Fruit fly (Drosophila melanogaster) whole organism, larva: Measurements from ENCODE around the gene CG4829.

Source experiments
- noc ChIP-seq: fragments of 200-800 bp; sonication (Bioruptor generic); optimal IDR thresholded peaks from 3 replicates; lab custom pipeline; 2019; ENCODE audit warnings: missing biosample characterization, mild to moderate bottlenecking, missing genetic modification characterization, moderate library complexity

The CG4829 gene

DNA sequence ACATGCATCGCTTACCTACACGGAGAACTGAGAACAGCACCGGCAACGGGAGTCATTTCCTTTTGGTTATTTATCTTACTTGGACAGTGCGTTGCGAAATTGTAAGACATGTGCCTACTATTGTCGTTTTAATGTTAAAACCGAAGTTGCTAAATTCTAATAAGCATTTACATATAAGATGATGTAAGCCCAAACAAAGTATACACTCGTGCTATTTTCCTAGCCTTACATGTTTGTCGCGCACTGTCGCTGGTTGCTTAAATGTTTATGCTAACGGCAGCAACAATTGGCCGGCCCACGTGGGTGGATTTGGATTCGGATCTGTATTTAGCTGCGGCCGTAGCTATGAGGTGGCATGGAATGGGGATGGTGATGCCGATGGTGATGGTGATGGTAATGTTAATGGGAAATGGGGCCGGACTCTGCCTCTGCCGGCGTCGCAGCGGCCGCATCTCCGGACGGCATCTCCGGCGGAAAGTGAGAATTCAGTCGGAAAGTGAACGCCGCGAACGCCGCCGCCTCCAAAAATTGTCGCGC lies at the start of gene CG4829:
TSS of gene CG4829 (plus strand) at position 487 of the 537 bp plus-strand sequence.
- peak; percentile 67 for TF ChIP-seq noc (tag; lab: Kevin White, UChicago)

DNA sequence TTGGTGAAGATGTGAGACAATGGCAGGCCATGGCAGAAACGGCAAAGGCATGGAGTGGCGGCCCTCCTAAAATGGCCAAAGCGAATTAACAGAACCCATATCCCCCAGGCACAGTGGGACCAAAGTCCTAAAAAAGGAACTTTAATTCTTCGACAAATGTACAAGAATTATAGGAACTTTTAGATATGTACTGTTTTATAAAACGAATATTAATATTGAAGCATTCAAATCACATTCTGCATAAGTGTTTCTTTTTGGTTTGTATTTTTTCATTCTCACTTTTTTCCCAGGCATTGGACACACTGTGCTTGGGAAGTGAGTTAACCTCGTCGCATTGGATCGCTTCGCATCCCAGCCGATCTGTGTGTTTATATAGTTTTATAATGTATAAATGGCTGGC lies 46.5 kb upstream of the CG4829 start:
- TF ChIP-seq noc (tag; lab: Kevin White, UChicago), result no peak

DNA sequence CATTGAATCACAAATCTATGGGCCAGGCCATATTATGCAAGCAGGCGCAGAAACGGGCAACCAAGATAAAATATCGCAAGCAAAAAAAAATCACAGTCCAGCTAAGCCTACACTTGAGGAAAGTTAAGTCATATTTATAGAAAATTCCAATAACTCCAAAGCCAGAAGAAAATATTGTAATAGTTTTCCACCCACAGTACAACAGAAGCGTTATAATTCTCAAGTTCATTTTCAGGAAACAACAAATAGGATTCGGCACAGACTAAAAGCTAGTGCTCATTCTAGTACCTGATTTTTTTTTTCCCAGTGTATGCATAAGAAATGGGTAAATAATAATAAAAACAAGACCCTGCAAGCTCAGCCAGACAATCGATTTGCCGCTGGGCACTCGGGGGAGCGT lies 45.7 kb upstream of the CG4829 start:
- no peak for TF ChIP-seq noc (tag; lab: Kevin White, UChicago)

DNA sequence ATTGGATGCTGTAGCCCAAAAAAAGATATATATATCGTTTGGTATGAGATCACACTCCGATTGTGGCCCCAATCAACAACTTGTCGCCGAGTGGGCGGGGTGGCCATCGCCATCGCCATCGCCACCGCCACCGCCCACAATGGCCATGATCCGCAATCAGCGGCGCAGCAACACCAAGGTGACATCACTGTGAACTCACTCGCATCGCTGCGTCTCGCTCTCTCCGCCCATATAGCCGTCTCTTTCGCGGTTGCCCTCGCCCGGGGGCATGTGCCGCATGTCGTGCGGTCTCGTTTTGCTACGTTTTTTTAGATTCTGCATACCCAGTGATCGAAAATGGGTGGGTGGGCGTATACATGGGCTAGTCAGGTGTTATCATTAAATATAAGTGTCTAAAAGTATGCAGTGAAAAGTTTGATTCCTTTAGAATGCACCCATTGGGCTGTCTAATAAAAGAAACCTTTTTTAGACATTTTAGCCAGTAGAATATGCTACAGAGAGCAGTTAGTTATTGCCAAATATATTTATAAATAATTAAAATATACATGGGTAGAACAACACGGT lies 44.5 kb upstream of the CG4829 start:
- no peak for TF ChIP-seq noc (tag; lab: Kevin White, UChicago)

DNA sequence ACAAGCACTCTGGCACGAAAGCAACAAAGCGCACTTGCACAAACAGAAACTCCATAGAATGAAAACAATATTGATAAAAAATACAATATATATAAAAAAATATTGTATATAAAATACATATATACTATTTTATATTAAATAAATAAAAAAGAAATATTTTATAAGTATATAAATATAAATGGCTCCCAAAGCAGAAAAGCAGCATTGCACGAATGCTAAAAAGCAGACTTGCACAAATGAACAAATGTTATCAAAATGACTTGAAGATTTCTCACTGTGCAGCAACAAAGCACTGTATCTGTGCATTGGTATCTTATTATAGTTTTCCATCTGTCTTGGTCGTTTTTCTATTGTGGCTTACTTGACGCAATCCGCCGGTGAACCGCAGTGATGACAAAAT lies 42.7 kb upstream of the CG4829 start:
- no peak for TF ChIP-seq noc (tag; lab: Kevin White, UChicago)

DNA sequence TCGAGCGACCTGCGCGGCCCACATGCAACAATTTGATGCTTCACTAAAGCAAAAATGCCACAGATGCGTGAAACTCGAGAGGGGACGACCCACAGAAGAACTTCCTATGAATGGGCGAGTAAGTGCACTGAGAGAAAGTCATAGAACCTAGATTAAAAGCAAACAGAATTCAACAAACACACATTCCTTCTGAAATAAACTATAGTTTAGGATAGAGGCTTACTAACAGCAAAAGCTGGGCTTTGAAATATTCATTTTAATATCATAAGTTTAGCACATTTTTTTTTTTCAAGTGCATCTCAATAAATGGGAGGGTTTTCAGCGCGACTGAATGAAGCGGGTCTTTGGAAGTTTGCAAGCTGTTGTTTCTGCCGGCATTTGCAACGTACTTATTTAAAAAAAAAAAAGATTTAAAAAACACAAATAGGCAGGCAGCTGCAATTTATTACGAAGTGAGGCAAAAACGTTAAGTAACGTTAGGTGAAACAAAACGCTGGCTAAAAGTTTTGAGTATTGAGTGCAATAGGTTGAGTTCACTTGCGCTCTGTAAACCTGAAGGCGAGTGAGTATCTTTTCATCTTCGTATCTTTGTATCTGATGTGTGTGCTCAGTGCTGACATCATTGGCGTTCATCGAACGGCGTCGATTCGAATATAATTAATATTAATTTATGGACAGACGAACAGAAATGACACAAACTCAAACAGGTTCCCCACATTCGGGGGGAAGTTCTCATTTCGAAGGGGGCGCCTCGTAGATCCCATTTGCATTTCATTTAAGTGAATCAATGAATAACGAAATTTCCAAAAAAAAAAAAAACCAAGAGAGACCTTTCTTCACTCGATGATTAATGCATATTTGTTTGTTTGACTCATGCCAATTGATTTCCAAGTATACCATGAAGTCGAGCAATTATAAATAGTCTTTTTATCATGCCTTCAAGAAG lies 38.3 kb upstream of the CG4829 start:
- TF ChIP-seq noc (tag; lab: Kevin White, UChicago), result no peak

DNA sequence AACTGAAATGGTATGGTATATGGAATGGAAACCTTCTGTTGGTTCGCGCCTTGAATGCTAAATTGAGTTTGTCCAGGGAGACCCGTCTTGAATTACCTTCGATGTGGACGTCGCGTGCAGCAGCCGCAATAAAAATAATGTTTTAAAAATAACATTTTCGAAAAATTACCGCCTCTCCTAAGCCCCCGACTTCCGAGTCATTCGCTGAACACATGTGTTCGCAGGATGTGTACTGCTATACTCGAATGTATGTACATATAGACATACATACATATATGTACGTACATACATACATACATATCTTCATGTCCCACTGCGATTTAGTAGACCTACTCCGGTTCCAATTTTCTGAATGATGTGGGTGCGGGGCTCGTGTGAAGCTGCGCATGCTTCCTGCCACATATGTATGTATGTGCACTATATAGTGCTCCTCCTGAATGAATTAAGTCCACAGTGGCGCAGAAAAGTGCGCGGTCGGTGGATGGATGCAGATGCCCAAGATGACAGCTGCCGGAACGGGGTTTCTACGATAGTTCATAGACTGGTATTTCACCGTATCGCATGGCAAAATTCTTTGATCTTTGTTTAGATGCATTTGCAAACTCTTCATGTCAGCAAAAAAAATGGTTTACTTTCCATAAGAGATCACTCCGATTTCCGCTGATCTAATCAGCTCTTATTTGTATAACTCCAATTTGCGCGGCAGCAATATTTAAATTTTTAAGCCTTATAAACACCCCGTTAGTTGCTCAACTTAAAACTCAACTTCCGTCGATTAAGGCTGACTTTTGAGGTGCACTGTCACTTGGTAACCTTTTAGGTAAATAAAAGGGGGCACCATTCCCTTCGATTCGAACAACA lies 37.1 kb upstream of the CG4829 start:
- no peak for TF ChIP-seq noc (tag; lab: Kevin White, UChicago)

DNA sequence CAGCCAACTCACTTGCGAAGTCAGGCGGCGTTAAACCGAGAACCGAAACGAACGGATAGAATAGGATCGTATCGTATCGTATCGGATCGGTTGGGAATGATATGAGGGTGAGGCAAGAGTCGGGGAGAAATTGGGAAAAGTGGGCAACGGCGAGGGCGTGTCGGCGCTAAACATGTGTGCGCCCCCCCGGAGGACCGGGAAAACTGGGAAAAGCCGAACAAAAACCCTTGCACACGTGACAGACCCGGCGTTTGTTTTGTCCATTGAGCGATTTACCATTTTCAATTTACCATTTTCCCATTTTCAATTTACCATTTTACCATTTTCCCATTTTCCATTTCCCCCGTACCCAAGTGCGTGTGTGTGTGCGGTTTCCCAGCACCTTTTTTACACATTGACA lies 36.4 kb upstream of the CG4829 start:
- TF ChIP-seq noc (tag; lab: Kevin White, UChicago), result no peak

DNA sequence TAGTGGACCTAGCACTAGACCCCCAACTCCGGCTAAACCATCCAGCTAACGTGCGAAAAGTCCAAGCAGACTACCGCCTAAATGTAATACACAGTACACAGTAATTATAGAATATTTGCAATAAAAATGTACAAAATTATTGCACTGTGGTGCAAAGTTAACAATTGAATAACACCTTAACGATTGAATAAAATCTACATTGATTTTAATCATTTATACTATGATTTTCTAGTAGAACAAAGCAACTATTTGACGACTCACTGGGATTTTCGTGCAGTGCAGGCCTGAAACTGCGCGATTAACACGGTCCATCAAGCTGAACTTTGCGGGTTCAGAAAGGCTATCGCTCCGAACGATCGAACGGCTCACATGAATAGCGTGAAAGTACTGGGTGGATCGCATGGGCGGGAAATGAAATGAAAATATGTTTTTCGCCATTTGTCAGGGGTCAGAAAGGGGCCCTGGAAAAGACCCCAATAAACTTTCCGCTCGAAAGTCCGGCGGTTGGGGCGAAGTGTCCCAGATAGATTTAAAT lies 33.3 kb upstream of the CG4829 start:
- TF ChIP-seq noc (tag; lab: Kevin White, UChicago), result peak; percentile 4

DNA sequence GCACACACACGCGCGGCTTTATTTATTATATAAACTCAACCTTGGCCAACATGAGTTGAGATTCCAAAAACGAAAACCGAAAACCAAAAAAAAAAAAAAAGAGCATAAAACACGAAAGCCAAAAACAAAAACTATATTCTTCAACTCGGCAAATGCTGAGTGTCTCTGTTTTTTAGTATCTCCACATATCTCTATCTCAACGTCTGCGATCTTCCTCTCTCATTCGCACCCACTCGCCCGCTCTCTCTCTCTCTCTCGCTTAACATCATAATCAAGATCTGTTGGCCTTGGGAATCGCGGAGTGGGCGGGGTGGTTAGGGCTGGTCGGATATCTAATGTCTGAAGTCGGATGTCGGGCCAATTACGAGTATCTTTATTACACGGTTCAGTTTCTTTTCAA lies 31.3 kb upstream of the CG4829 start:
- no peak for TF ChIP-seq noc (tag; lab: Kevin White, UChicago)

DNA sequence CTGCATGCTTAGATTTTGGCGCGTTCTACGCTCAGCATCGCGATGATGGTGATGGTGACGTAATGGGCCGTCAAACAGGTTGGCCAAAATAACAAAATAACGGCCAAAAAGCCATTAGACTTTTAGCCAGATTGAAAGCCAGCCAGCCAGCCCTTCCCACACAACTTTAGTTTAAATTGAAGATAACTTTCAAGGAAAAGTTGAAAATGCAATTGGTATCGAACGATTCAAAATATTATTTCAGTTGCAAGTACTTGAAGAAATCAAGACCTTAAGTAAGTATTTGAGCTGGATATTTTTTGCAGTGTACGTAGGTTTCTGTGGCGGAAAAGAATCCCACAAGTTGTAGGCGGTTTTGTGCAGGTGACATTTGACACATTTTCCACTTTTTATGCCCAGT lies 30.4 kb upstream of the CG4829 start:
- TF ChIP-seq noc (tag; lab: Kevin White, UChicago), result peak; percentile 33

DNA sequence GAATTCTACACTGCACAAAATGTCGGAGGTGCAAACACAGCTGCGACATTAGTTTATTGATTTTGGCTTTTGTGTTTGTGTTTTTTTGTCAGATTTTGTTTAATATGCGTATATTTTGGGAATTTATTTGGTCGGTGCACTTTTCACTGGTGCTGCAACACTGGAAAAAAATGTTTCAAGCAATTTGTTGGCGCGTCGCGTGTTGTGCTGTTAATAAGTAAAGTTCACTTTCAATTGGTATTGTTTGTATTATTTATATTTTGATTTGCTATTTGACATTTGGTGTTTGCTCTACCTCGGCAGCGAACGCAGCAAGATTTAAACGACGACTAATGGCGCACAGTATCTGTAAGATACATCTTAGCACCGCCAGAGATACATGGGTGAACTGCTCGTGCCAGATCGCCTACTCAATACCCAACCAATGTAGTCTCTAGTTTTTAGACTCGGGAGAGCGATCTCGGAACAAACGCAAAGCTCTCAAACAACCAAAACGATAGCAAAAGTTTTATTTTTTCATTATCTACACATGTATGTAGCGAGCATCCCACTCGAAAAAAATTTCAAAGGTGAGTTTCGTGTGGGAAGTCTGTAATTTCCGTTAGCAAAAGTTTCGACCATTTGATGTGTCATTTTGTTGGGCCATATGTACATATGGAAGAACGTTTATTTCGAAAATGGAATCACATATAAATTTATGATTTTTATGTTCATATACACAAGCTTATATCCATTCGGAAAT lies 29.2 kb upstream of the CG4829 start:
- peak; percentile 46 for TF ChIP-seq noc (tag; lab: Kevin White, UChicago)

DNA sequence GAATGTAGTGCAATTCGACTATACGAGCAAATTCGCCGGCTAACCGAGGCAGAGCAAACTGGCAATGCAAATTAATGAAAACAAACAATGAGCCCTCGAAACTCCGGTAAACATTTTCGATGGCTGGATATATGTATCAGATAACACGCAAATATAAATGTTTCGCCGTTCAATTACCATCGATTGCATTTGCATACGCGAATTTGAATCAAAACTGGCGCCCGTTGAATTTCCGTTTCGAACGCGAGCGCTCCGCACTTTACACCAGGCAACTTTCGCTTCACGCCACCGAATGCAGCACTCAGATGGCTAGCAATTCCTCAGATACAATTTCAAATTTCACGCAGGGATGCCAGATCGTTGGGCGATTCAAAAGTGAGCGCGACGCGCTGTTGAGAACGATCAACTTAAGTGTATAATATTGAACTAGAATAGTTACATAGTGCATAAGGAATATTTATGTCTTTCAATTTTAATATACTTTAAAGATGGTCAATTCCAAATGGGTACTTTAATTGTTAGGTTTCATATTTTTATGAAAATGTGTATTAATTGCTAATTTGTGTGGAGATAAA lies 28.3 kb upstream of the CG4829 start, which contains the start of gene if:
TSS of gene if (minus strand) at position 294 of the 575 bp plus-strand sequence.
- TF ChIP-seq noc (tag; lab: Kevin White, UChicago), result no peak

DNA sequence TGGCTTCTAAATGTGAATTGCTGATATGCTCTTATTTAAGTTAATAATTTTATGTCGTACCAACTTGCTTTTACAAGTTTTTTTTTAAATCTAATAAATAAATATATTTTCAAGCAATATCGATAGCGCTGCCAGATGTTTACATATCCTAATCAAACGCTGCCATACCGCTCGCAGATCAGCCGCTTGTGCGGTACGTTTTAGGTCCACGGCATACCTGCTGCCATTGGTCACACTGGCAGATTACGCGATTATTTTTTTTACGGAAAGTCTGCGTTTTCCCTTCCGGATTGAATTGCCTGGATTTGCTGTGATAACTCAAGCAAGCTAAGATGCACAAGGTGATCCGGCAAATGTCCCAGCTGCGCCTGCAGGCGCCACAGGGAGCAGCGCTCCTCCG lies 27.8 kb upstream of the CG4829 start, which contains the start of gene mRpL22:
TSS of gene mRpL22 (plus strand) at position 191 of the 400 bp plus-strand sequence.
- TF ChIP-seq noc (tag; lab: Kevin White, UChicago), result no peak
